Fruit fly (Drosophila melanogaster): Measurements from ENCODE around the gene Sgs7.

Gene Sgs7

DNA sequence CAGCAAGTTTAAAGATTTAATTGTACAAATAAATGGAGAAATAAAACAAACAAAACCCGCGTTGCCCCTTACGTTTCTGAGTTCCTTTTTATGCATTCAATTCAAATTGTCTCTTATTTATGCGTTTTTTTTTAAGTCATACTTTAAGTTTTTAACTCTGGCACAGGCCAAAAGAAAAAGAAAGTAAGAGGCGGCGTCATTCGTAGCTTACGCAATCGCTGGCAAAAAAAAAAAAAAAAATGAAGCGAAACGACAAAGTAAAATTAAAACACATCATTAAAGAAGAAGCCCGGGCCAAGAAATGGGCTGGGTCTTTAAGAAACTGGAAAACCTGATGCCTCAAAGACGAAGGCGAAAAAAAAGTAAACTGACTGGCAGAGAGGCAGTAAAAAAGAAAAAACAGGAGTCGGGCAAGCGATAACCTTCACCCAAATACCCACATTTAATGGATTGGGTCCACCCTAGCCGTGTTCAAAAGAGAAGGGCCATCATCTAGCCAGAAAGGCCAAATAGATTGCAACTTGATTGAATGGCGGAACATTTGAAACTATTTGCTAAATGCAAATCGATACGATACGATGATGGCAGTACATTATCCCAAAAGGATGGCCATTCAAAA is 34.1 kb downstream of the Sgs7 start:
- TF ChIP-seq CG11247 (GFP tag; IDR thresholded peaks at IDR 0.05) (0 out of 2 replicates have a peak, but pooled peaks have one; percentile 30), CG12155 (GFP tag; optimal IDR thresholded peaks at IDR 0.05) (no peak), CG18476 (GFP tag; optimal IDR thresholded peaks at IDR 0.05) (no peak), hkb (optimal IDR thresholded peaks at IDR 0.05) (no peak), hkb (GFP tag; IDR thresholded peaks at IDR 0.05) (0 out of 2 replicates have a peak, but pooled peaks have one; percentile 20), Atf6 (GFP tag; IDR thresholded peaks at IDR 0.05) (no peak), CG13894 (tag; optimal IDR thresholded peaks at IDR 0.05) (no peak), exex (tag; optimal IDR thresholded peaks at IDR 0.05) (no peak), HLH3B (GFP tag; IDR thresholded peaks at IDR 0.05) (0 out of 2 replicates have a peak, but pooled peaks have one; percentile 15), CG17361 (GFP tag; IDR thresholded peaks at IDR 0.05) (no peak), tio (GFP tag; optimal IDR thresholded peaks at IDR 0.05) (peak; percentile 4), nom (GFP tag; optimal IDR thresholded peaks at IDR 0.05) (peak; percentile 30), Ptx1 (GFP tag; IDR thresholded peaks at IDR 0.05) (0 out of 2 replicates have a peak, but pooled peaks have one; percentile 7), CG32532 (GFP tag; IDR thresholded peaks at IDR 0.05) (0 out of 2 replicates have a peak, but pooled peaks have one; percentile 34), lmd (GFP tag; IDR thresholded peaks at IDR 0.05) (0 out of 2 replicates have a peak, but pooled peaks have one; percentile 16)

dm6 chr3L:11547302-11547994 is 37.8 kb downstream of the Sgs7 start:
- TF ChIP-seq lilli (GFP tag; optimal IDR thresholded peaks at IDR 0.05) (no peak), D (optimal IDR thresholded peaks at IDR 0.05) (no peak), D (GFP tag; optimal IDR thresholded peaks at IDR 0.05) (no peak), CG6813 (GFP tag; optimal IDR thresholded peaks at IDR 0.05) (no peak), grau (tag; optimal IDR thresholded peaks at IDR 0.05) (peak; percentile 71), sqz (GFP tag; optimal IDR thresholded peaks at IDR 0.05) (peak; percentile 29), Drgx (GFP tag; IDR thresholded peaks at IDR 0.05) (no peak), Six4 (GFP tag; optimal IDR thresholded peaks at IDR 0.05) (no peak), twi (tag; optimal IDR thresholded peaks at IDR 0.05) (no peak), kni (GFP tag; optimal IDR thresholded peaks at IDR 0.05) (peak; percentile 77), Sry-β (GFP tag; optimal IDR thresholded peaks at IDR 0.05) (no peak), h (optimal IDR thresholded peaks at IDR 0.05) (no peak), chinmo (GFP tag; IDR thresholded peaks at IDR 0.05; ENCODE audit: partially characterized antibody) (0 out of 4 replicates have a peak, but pooled peaks have one; percentile 39), fu2 (GFP tag; optimal IDR thresholded peaks at IDR 0.05) (no peak), Ets65A (GFP tag) (no peak), CG12219 (GFP tag; optimal IDR thresholded peaks at IDR 0.05) (no peak), CG8089 (GFP tag; optimal IDR thresholded peaks at IDR 0.05) (no peak), CG2712 (tag; optimal IDR thresholded peaks at IDR 0.05) (no peak), Vsx1 (GFP tag; optimal IDR thresholded peaks at IDR 0.05) (peak; percentile 47), da (GFP tag; optimal IDR thresholded peaks at IDR 0.05) (no peak), Med (GFP tag) (no peak)

DNA sequence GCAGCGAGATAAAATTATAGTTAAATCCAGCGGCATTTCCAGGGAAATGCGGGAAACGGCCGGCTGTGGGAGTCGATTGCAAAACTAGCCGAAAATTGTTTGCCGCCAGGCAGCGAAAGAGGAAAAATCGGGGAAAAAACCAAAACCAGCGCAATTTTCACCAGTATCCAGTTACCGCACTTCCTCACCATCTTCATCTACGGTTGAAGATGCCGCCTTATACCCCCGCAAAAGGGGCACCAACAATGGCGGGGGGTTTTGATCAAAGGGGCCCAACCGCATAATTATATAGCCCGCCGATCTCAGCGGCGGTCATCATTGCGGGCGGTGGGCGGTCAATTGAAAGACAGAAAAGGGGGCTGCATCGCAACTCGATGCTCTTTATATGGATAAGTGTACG is 38.3 kb downstream of the Sgs7 start:
- TF ChIP-seq kni (GFP tag; optimal IDR thresholded peaks at IDR 0.05): no peak
- no peak for TF ChIP-seq CG11504 (tag; optimal IDR thresholded peaks at IDR 0.05)
- TF ChIP-seq CG12299 (tag; optimal IDR thresholded peaks at IDR 0.05): no peak
- 0 out of 3 replicates have a peak, but pooled peaks have one; percentile 60 for TF ChIP-seq so (GFP tag; IDR thresholded peaks at IDR 0.05)
- TF ChIP-seq ATbp (GFP tag; optimal IDR thresholded peaks at IDR 0.05): no peak
- TF ChIP-seq CG8478 (optimal IDR thresholded peaks at IDR 0.05): no peak
- peak; percentile 52 for TF ChIP-seq Ets65A (GFP tag)
- TF ChIP-seq CG14014 (GFP tag; IDR thresholded peaks at IDR 0.05): no peak
- no peak for TF ChIP-seq CG17912 (GFP tag; optimal IDR thresholded peaks at IDR 0.05)
- TF ChIP-seq CG6854 (GFP tag; optimal IDR thresholded peaks at IDR 0.05): no peak
- TF ChIP-seq CG43689 (GFP tag; IDR thresholded peaks at IDR 0.05): no peak
- no peak for TF ChIP-seq CG11695 (GFP tag; IDR thresholded peaks at IDR 0.05)
- peak; percentile 27; the same call in 1 of the 2 replicates for TF ChIP-seq crol (GFP tag; IDR thresholded peaks at IDR 0.05)
- no peak for TF ChIP-seq lov (optimal IDR thresholded peaks at IDR 0.05)
- TF ChIP-seq lov (GFP tag; IDR thresholded peaks at IDR 0.05): 0 out of 3 replicates have a peak, but pooled peaks have one; percentile 33
- TF ChIP-seq Ets97D (GFP tag; optimal IDR thresholded peaks at IDR 0.05): no peak
